Worm (Caenorhabditis elegans): Measurements from ENCODE around the gene C54F6.19.

DNA sequence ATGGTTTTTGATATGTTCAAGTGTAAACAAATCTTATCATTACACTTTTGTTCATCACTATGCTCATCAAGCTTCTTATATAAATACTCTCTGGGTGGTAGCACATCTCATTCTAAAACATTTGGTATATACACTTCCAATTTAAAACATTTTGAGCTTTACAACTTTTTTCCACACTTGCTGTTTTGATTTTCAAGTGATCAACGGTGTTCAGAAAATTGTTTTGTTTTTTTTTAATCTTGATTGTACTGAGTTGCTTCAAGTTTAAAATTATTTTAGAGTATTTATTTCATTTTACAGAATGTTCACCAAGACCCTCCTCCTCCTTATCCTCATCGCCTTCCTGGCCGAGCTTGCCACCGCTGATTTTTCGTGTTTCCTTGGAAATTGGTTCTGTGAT, 16.5 kb upstream of the C54F6.19 start, which contains the start of gene C54F6.5:
- TF ChIP-seq dpl-1 (GFP tag; optimal IDR thresholded peaks at IDR 0.05), result no peak
- TF ChIP-seq lin-15B (tag; optimal IDR thresholded peaks at IDR 0.05), result no peak
- TF ChIP-seq ztf-4 (tag; optimal IDR thresholded peaks at IDR 0.05), result no peak
- no peak for TF ChIP-seq lin-13 (GFP tag; optimal IDR thresholded peaks at IDR 0.05)
- TF ChIP-seq C16A3.4 (tag; optimal IDR thresholded peaks at IDR 0.05), result no peak
- no peak for TF ChIP-seq nhr-77 (tag; optimal IDR thresholded peaks at IDR 0.05)
- no peak for TF ChIP-seq nhr-12 (tag; optimal IDR thresholded peaks at IDR 0.05)
- no peak for TF ChIP-seq lin-39 (tag; optimal IDR thresholded peaks at IDR 0.05)
- TF ChIP-seq fos-1 (tag; optimal IDR thresholded peaks at IDR 0.05), result no peak
- no peak for TF ChIP-seq aly-2 (tag; optimal IDR thresholded peaks at IDR 0.05)
- no peak for TF ChIP-seq Y116A8C.19 (tag; optimal IDR thresholded peaks at IDR 0.05; ENCODE audit: borderline replicate concordance)
- no peak for TF ChIP-seq efl-1 (optimal IDR thresholded peaks at IDR 0.05)
- TF ChIP-seq efl-1 (GFP tag; optimal IDR thresholded peaks at IDR 0.05 in 1 of 2), result no peak
- no peak for TF ChIP-seq pag-3 (tag; optimal IDR thresholded peaks at IDR 0.05; ENCODE audit: borderline replicate concordance, insufficient read depth)
- TF ChIP-seq alr-1 (tag; optimal IDR thresholded peaks at IDR 0.05; ENCODE audit: borderline replicate concordance), result no peak

Measured in whole organism, L1 larva.